Fruit fly (Drosophila melanogaster) S2 (cell line): ENCODE data around the gene CG5860.

ENCODE experiments used
- CG8478 ChIP-seq: fragments of >200 bp; optimal IDR thresholded peaks from 2 replicates; lab custom pipeline; 2018
- CTCF ChIP-seq, 2 experiments: fragments of >200 bp; optimal IDR thresholded peaks; 2 replicates each; lab custom pipeline; 2018

DNA sequence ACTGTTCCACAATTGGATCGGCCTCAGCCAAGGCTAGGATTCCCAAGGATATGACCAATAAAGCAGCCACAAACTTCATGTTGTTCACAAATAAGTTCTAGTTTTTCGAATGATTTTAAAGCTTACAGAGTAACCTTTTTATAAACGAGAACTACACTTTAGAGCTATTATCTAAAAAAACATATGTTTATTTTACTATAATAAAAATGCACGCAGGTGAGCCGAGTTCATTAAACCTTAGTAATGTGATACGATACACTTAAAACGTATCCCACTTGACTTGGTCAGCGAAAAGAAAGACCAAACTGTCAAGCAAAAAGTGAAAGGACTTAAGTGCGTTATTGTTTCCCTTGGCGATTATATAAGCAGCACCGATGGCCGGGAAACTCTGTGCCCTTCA lies 24.9 kb downstream of the CG5860 start, which contains the start of gene CG44090:
- TF ChIP-seq CTCF (optimal IDR thresholded peaks at IDR 0.05; lab: Kevin White, UChicago) (no peak), CG8478 (lab: Kevin White, UChicago) (no peak)
